Worm (Caenorhabditis elegans): ENCODE data around the gene srw-3.

- TF ChIP-seq med-1 (GFP tag; optimal IDR thresholded peaks at IDR 0.05; ENCODE audit: insufficient read depth) (no peak), ref-1 (GFP tag; conservative IDR thresholded peaks at IDR 0.05) (no peak), ztf-23 (GFP tag; IDR thresholded peaks at IDR 0.05) (no peak), flt-1 (GFP tag; IDR thresholded peaks at IDR 0.05) (no peak)
These were observed 24.0 kb upstream of the srw-3 start, which contains the start of gene cyp-33A1 for ce11 chrV:7681388-7681787.

Measured in whole organism, midembryonic.